Worm (Caenorhabditis elegans) whole organism, mixed stage, embryonic: ENCODE measurements around the gene srg-16.

Experiments
- M03D4.4 ChIP-seq: sonication (generic microtip); optimal IDR thresholded peaks from 2 replicates; lab custom pipeline; 2017; ENCODE audit warnings: mild to moderate bottlenecking, missing genetic modification characterization, missing compliant biosample characterization
- bed-3 ChIP-seq: fragments of 200-800 bp; sonication (Bioruptor generic); optimal IDR thresholded peaks from 3 replicates; lab custom pipeline; 2018; ENCODE audit warnings: mild to moderate bottlenecking, missing genetic modification characterization, moderate library complexity, missing compliant biosample characterization
- blmp-1 ChIP-seq: fragments of 150-350 bp; optimal IDR thresholded peaks from 2 replicates; lab custom pipeline; 2014; ENCODE audit warnings: missing biosample characterization, missing genetic modification characterization
- ceh-39 ChIP-seq: fragments of 150-350 bp; optimal IDR thresholded peaks from 2 replicates; lab custom pipeline; 2014; ENCODE audit warnings: missing biosample characterization, missing genetic modification characterization
- ceh-83 ChIP-seq: fragments of 200-800 bp; sonication (Bioruptor generic); optimal IDR thresholded peaks from 2 replicates; lab custom pipeline; 2018; ENCODE audit warnings: mild to moderate bottlenecking, missing genetic modification characterization, missing compliant biosample characterization
- ces-1 ChIP-seq: fragments of 150-350 bp; optimal IDR thresholded peaks from 2 replicates; lab custom pipeline; 2014; ENCODE audit warnings: missing biosample characterization, missing genetic modification reagents, missing genetic modification characterization
- cnd-1 ChIP-seq: fragments of 200-800 bp; sonication (Bioruptor generic); optimal IDR thresholded peaks from 2 replicates; lab custom pipeline; 2018; ENCODE audit warnings: mild to moderate bottlenecking, missing genetic modification characterization, missing compliant biosample characterization
- drap-1 ChIP-seq: fragments of 200-800 bp; sonication (Bioruptor generic); optimal IDR thresholded peaks from 3 replicates; lab custom pipeline; 2018; ENCODE audit warnings: mild to moderate bottlenecking, missing genetic modification characterization, missing compliant biosample characterization
- elt-1 ChIP-seq: sonication (generic microtip); optimal IDR thresholded peaks from 2 replicates; lab custom pipeline; 2017; ENCODE audit warnings: missing genetic modification characterization, mild to moderate bottlenecking, missing compliant biosample characterization, antibody characterized with exemption, moderate library complexity, borderline replicate concordance; ENCODE audit not compliant: insufficient read depth
- elt-3 ChIP-seq: fragments of 150-350 bp; optimal IDR thresholded peaks from 2 replicates; lab custom pipeline; 2014; ENCODE audit warnings: missing biosample characterization, missing genetic modification characterization
- flh-1 ChIP-seq: fragments of 200-800 bp; sonication (Bioruptor generic); optimal IDR thresholded peaks from 2 replicates; lab custom pipeline; 2018; ENCODE audit warnings: mild to moderate bottlenecking, missing genetic modification characterization, moderate library complexity, missing compliant biosample characterization
- ham-2 ChIP-seq: fragments of 200-800 bp; sonication (Bioruptor generic); optimal IDR thresholded peaks from 2 replicates; lab custom pipeline; 2018; ENCODE audit warnings: mild to moderate bottlenecking, missing genetic modification characterization, missing compliant biosample characterization
- lin-32 ChIP-seq: fragments of 200-800 bp; sonication (Bioruptor generic); optimal IDR thresholded peaks from 2 replicates; lab custom pipeline; 2018; ENCODE audit warnings: mild to moderate bottlenecking, missing genetic modification characterization, missing compliant biosample characterization
- lsy-2 ChIP-seq: fragments of 150-350 bp; optimal IDR thresholded peaks from 2 replicates; lab custom pipeline; 2014; ENCODE audit warnings: missing biosample characterization, missing genetic modification characterization
- mab-5 ChIP-seq: fragments of 150-350 bp; optimal IDR thresholded peaks from 2 replicates; lab custom pipeline; 2014; ENCODE audit warnings: missing biosample characterization, missing genetic modification characterization
- mls-2 ChIP-seq: sonication (generic microtip); optimal IDR thresholded peaks from 2 replicates; lab custom pipeline; 2016; ENCODE audit warnings: mild to moderate bottlenecking, missing genetic modification characterization, moderate library complexity, missing compliant biosample characterization
- nhr-2 ChIP-seq: fragments of 150-350 bp; optimal IDR thresholded peaks from 2 replicates; lab custom pipeline; 2014; ENCODE audit warnings: missing biosample characterization, missing genetic modification characterization
- nhr-237 ChIP-seq: fragments of 150-350 bp; optimal IDR thresholded peaks from 2 replicates; lab custom pipeline; 2014; ENCODE audit warnings: missing biosample characterization, missing genetic modification characterization
- nhr-76 ChIP-seq: sonication (generic microtip); optimal IDR thresholded peaks from 2 replicates; lab custom pipeline; 2017; ENCODE audit warnings: missing biosample characterization, missing genetic modification characterization
- pha-4 ChIP-seq: fragments of 150-350 bp; optimal IDR thresholded peaks from 2 replicates; lab custom pipeline; 2018; ENCODE audit warnings: missing biosample characterization, missing genetic modification reagents, missing genetic modification characterization
- sem-2 ChIP-seq: fragments of 200-800 bp; sonication (Bioruptor generic); optimal IDR thresholded peaks from 2 replicates; lab custom pipeline; 2018; ENCODE audit warnings: mild to moderate bottlenecking, missing genetic modification characterization, missing compliant biosample characterization
- snpc-4 ChIP-seq: fragments of 150-350 bp; optimal IDR thresholded peaks from 2 replicates; lab custom pipeline; 2014; ENCODE audit warnings: missing biosample characterization, missing genetic modification characterization
- sptf-1 ChIP-seq: sonication (generic microtip); optimal IDR thresholded peaks from 2 replicates; lab custom pipeline; 2017; ENCODE audit warnings: mild to moderate bottlenecking, missing genetic modification characterization, moderate library complexity, missing compliant biosample characterization
- tbx-8 ChIP-seq: fragments of 200-800 bp; sonication (Bioruptor generic); optimal IDR thresholded peaks from 2 replicates; lab custom pipeline; 2018; ENCODE audit warnings: mild to moderate bottlenecking, missing genetic modification characterization, moderate library complexity, missing compliant biosample characterization
- unc-120 ChIP-seq: sonication (generic microtip); optimal IDR thresholded peaks from 2 replicates; lab custom pipeline; 2017; ENCODE audit warnings: missing genetic modification characterization, missing compliant biosample characterization; ENCODE audit not compliant: poor library complexity, severe bottlenecking
- unc-39 ChIP-seq: fragments of 150-350 bp; optimal IDR thresholded peaks from 2 replicates; lab custom pipeline; 2014; ENCODE audit warnings: missing biosample characterization, missing genetic modification characterization
- unc-62 ChIP-seq: fragments of 150-350 bp; optimal IDR thresholded peaks from 2 replicates; lab custom pipeline; 2014; ENCODE audit warnings: missing biosample characterization, missing genetic modification reagents, missing genetic modification characterization
- zip-8 ChIP-seq: fragments of 150-350 bp; optimal IDR thresholded peaks from 2 replicates; lab custom pipeline; 2014; ENCODE audit warnings: missing biosample characterization, missing genetic modification characterization

srg-16 gene

DNA sequence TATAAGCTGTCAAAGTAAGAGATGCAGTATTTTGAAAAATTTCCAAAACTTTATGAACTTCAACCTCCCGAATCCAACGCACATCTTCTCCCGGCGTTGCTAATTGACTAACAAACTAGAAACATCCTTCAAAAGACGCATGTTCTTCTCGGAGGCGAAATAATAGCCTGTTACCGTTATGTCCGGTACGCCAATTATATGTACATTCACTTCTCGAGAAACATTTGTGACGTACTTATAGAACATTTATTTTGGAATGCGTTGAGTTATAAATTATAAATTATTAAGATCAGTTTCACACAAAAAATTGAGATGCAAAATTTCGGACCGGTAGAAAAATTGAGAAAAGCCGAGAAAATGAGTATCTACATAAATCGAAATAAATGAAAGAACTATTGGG lies 30.0 kb downstream of the srg-16 start, which contains the start of gene T21B4.3:
Gene T21B4.3, minus strand, starts transcription at position 101 of the 400 bp plus-strand sequence.
- TF ChIP-seq mab-5 (tag; lab: Kevin White, UChicago), result no peak
- no peak for TF ChIP-seq cnd-1 (tag; lab: Kevin White, UChicago)
- no peak for TF ChIP-seq blmp-1 (tag; lab: Kevin White, UChicago)
- no peak for TF ChIP-seq unc-62 (GFP tag; lab: Kevin White, UChicago)
- TF ChIP-seq elt-1 (tag; lab: Kevin White, UChicago), result no peak
- TF ChIP-seq elt-3, result no peak
- no peak for TF ChIP-seq sptf-1 (tag; lab: Kevin White, UChicago)
- no peak for TF ChIP-seq unc-39 (tag; lab: Kevin White, UChicago)
- TF ChIP-seq pha-4 (tag; lab: Kevin White, UChicago), result no peak
- TF ChIP-seq ceh-83, result no peak

DNA sequence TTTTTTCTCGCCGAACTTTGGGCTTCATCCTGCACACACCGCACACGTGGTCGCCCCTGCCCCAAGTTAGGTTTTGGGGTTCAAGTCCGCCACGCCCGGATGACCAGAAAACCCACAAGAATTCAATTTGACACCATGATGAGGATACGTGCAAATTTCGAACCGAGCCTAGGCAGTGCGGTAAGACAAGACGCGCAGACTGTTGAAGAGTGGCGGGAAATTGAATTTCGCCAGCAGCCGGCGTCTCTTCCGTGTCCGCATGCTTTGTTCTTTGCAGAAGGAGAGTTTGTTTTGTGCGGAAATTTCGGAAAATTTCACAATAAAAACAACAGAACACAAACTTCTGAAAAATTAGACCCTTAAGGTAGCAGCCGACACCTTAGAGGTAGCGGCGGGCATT lies 33.0 kb downstream of the srg-16 start:
- peak; percentile 91 for TF ChIP-seq ces-1 (GFP tag; lab: Kevin White, UChicago)
- TF ChIP-seq M03D4.4 (tag; lab: Kevin White, UChicago), result no peak
- TF ChIP-seq, all 35 proteins: peak for 1

DNA sequence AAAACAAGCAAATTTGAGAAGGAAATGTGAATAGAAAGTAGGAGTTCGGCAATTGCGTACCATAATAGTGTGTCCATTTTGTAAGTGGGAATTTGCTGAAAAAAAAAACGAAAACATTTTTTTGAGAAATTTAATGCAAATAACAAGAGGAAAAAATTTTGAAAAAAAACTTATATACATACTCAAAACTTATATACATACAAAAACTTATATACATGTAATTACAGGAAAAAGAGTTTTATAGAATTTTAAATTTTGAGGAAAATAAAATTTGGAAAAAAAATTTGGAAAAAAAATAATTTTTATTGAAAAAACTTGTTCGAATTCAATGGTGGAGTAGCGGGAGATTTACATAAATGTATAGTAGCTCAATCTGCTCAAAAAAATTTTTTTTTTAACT lies 35.9 kb downstream of the srg-16 start, which contains the start of gene ador-1:
Gene ador-1, minus strand, starts transcription at position 101 of the 400 bp plus-strand sequence.
- TF ChIP-seq bed-3 (GFP tag; lab: Kevin White, UChicago), result no peak
- no peak for TF ChIP-seq ces-1 (GFP tag; lab: Kevin White, UChicago)
- TF ChIP-seq lsy-2 (tag; lab: Kevin White, UChicago), result no peak
- no peak for TF ChIP-seq drap-1
- TF ChIP-seq unc-62 (GFP tag; lab: Kevin White, UChicago), result no peak

DNA sequence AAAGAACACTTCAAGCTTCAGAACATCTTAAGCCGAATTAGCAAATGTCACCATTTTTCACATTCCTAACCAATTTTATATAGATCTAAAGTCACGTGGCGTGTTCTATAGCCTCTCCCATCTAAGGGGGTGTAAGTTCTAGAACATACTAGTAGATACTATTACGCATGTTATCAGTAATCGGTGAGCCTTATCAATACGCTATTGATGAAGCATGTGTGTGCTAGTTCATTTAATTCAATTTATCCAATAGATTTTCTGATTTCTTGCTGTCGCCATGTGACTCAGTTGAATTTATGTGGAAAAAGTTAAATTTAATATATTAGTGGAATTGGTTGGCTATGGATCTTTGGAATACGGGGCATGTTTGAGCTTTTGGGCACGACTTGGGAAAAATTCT lies 39.6 kb downstream of the srg-16 start:
- no peak for TF ChIP-seq unc-39 (tag; lab: Kevin White, UChicago)
- no peak for TF ChIP-seq elt-3
- no peak for TF ChIP-seq zip-8 (tag; lab: Kevin White, UChicago)
- no peak for TF ChIP-seq nhr-2 (tag; lab: Kevin White, UChicago)
- TF ChIP-seq nhr-237 (tag; lab: Kevin White, UChicago), result no peak
- TF ChIP-seq snpc-4 (tag; lab: Kevin White, UChicago), result no peak
- TF ChIP-seq M03D4.4 (tag; lab: Kevin White, UChicago), result no peak
- no peak for TF ChIP-seq nhr-76
- TF ChIP-seq flh-1 (GFP tag; lab: Kevin White, UChicago), result no peak
- no peak for TF ChIP-seq sptf-1 (tag; lab: Kevin White, UChicago)
- TF ChIP-seq unc-120 (tag; lab: Kevin White, UChicago), result no peak
- no peak for TF ChIP-seq ces-1 (GFP tag; lab: Kevin White, UChicago)
- no peak for TF ChIP-seq lsy-2 (tag; lab: Kevin White, UChicago)
- TF ChIP-seq unc-62 (GFP tag; lab: Kevin White, UChicago), result no peak
- TF ChIP-seq ceh-39 (tag; lab: Kevin White, UChicago), result no peak
- no peak for TF ChIP-seq ham-2

DNA sequence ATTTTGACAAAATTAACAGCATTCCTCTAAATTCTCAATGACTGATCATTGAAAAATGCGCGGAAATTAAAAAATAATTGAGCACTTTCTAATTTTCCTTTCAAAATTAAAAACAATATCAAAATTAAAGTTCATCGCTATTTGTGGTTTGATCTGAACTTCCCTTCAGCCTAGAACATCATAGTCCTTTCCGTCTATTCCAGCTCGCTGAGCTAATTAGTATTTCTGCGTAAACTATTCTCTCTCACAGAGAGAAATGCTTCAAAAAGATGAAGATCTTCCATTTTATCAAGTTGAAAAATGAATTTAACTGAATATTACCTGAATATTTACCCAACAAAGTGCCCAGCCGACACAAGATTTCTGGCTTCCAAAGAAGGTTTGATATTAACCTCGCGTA lies 40.1 kb downstream of the srg-16 start, which contains the start of gene srh-68:
Gene srh-68, plus strand, starts transcription at position 301 of the 400 bp plus-strand sequence.
- no peak for TF ChIP-seq cnd-1 (tag; lab: Kevin White, UChicago)
- TF ChIP-seq flh-1 (GFP tag; lab: Kevin White, UChicago), result no peak
- TF ChIP-seq sem-2 (GFP tag; lab: Kevin White, UChicago), result no peak
- TF ChIP-seq ces-1 (GFP tag; lab: Kevin White, UChicago), result no peak
- no peak for TF ChIP-seq tbx-8 (GFP tag; lab: Kevin White, UChicago)
- TF ChIP-seq mls-2 (tag; lab: Kevin White, UChicago), result no peak
- no peak for TF ChIP-seq bed-3 (GFP tag; lab: Kevin White, UChicago)
- no peak for TF ChIP-seq mab-5 (tag; lab: Kevin White, UChicago)
- no peak for TF ChIP-seq zip-8 (tag; lab: Kevin White, UChicago)
- no peak for TF ChIP-seq lin-32 (GFP tag; lab: Kevin White, UChicago)
- no peak for TF ChIP-seq elt-1 (tag; lab: Kevin White, UChicago)
- TF ChIP-seq unc-62 (GFP tag; lab: Kevin White, UChicago), result no peak
- TF ChIP-seq nhr-2 (tag; lab: Kevin White, UChicago), result no peak

DNA sequence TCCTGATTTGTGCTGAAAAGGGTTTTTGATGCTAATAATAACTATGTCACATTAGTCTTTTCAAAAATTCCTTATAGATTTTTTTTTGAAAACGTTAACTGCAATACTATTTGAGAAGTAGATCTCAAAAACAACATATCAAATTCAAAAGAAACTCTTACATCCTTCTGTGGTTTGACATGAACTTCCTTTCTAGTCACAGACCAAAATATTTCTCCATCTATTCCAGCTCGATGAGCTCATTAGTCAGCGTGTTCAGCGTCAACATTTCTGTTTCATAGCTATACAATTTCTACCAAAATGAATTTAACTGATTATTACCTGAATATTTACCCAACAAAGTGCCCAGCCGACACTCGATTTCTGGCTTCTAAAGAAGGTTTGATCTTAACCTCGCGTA lies 41.7 kb downstream of the srg-16 start, which contains the start of gene srh-67:
Gene srh-67, plus strand, starts transcription at position 301 of the 400 bp plus-strand sequence.
- TF ChIP-seq nhr-237 (tag; lab: Kevin White, UChicago), result no peak
- no peak for TF ChIP-seq lin-32 (GFP tag; lab: Kevin White, UChicago)
- TF ChIP-seq cnd-1 (tag; lab: Kevin White, UChicago), result no peak
- TF ChIP-seq elt-1 (tag; lab: Kevin White, UChicago), result no peak
- TF ChIP-seq zip-8 (tag; lab: Kevin White, UChicago), result no peak
- no peak for TF ChIP-seq blmp-1 (tag; lab: Kevin White, UChicago)
